Fruit fly (Drosophila melanogaster) whole organism, embryonic: ENCODE results near the gene CG42299.

ENCODE experiments used
- Ada2b ChIP-seq: fragments of 200-800 bp; sonication (Bioruptor generic); IDR thresholded peaks from 2 replicates; pipeline ENCODE4 v1.3.6; 2022; ENCODE audit warnings: missing biosample characterization, missing genetic modification characterization
- Atf3 ChIP-seq: fragments of 200-800 bp; sonication (Bioruptor generic); optimal IDR thresholded peaks from 3 replicates; lab custom pipeline; 2016; ENCODE audit warnings: missing biosample characterization, missing genetic modification characterization
- BtbVII ChIP-seq: fragments of 200-800 bp; sonication (Bioruptor generic); optimal IDR thresholded peaks from 3 replicates; lab custom pipeline; 2017; ENCODE audit warnings: missing biosample characterization, mild to moderate bottlenecking, missing genetic modification characterization
- CG11456 ChIP-seq: fragments of 200-800 bp; sonication (Bioruptor generic); IDR thresholded peaks from 3 replicates; pipeline ENCODE4 v1.3.6; 2022; ENCODE audit warnings: missing biosample characterization, missing genetic modification characterization
- CG11695 ChIP-seq: fragments of 200-800 bp; sonication (Bioruptor generic); IDR thresholded peaks from 3 replicates; pipeline ENCODE4 v1.3.6; 2022; ENCODE audit warnings: missing biosample characterization, missing genetic modification characterization
- CG12071 ChIP-seq: fragments of 200-800 bp; sonication (Bioruptor generic); optimal IDR thresholded peaks from 3 replicates; lab custom pipeline; 2018; ENCODE audit warnings: missing biosample characterization, mild to moderate bottlenecking, missing genetic modification characterization
- CG12236 ChIP-seq: fragments of 200-800 bp; sonication (Bioruptor generic); optimal IDR thresholded peaks from 2 replicates; lab custom pipeline; 2016; ENCODE audit warnings: missing biosample characterization, missing genetic modification characterization
- CG12744 ChIP-seq: fragments of 200-800 bp; sonication (Bioruptor generic); optimal IDR thresholded peaks from 2 replicates; lab custom pipeline; 2016; ENCODE audit warnings: missing biosample characterization, missing genetic modification characterization
- CG14965 ChIP-seq: fragments of 200-800 bp; sonication (Bioruptor generic); optimal IDR thresholded peaks from 2 replicates; lab custom pipeline; 2016; ENCODE audit warnings: missing biosample characterization, missing genetic modification characterization, borderline replicate concordance
- CG1647 ChIP-seq: fragments of 200-800 bp; sonication (Bioruptor generic); optimal IDR thresholded peaks from 3 replicates; lab custom pipeline; 2016; ENCODE audit warnings: missing biosample characterization, missing genetic modification characterization
- CG17385 ChIP-seq: fragments of 200-800 bp; sonication (Bioruptor generic); optimal IDR thresholded peaks from 3 replicates; lab custom pipeline; 2018; ENCODE audit warnings: missing biosample characterization, mild to moderate bottlenecking, missing genetic modification characterization
- CG18011 ChIP-seq: fragments of 200-800 bp; sonication (Bioruptor generic); optimal IDR thresholded peaks from 2 replicates; lab custom pipeline; 2017; ENCODE audit warnings: missing biosample characterization, missing genetic modification characterization, mild to moderate bottlenecking, moderate library complexity, missing genotype
- CG30431 ChIP-seq: fragments of 200-800 bp; sonication (Bioruptor generic); optimal IDR thresholded peaks from 2 replicates; lab custom pipeline; 2017; ENCODE audit warnings: missing biosample characterization, missing genetic modification characterization
- CG33557 ChIP-seq: fragments of 200-800 bp; sonication (Bioruptor generic); optimal IDR thresholded peaks from 2 replicates; lab custom pipeline; 2019; ENCODE audit warnings: missing biosample characterization, mild to moderate bottlenecking, missing genetic modification characterization, moderate library complexity
- CG3407 ChIP-seq: fragments of 200-800 bp; sonication (Bioruptor generic); optimal IDR thresholded peaks from 2 replicates; lab custom pipeline; 2018; ENCODE audit warnings: missing biosample characterization, mild to moderate bottlenecking, missing genetic modification characterization
- CG3726 ChIP-seq: fragments of 200-800 bp; sonication (Bioruptor generic); IDR thresholded peaks from 3 replicates; pipeline ENCODE4, ENCODE4 v1.3.6; 2022; ENCODE audit warnings: missing biosample characterization, missing genetic modification characterization
- CG4707 ChIP-seq: fragments of 200-800 bp; sonication (Bioruptor generic); optimal IDR thresholded peaks from 2 replicates; lab custom pipeline; 2018; ENCODE audit warnings: missing biosample characterization, mild to moderate bottlenecking, missing genetic modification characterization, moderate library complexity
- CG4730 ChIP-seq: fragments of 200-800 bp; sonication (Bioruptor generic); IDR thresholded peaks from 2 replicates; pipeline ENCODE4 v1.3.6; 2022; ENCODE audit warnings: missing biosample characterization, missing genetic modification characterization
- CG6689 ChIP-seq: fragments of 200-800 bp; sonication (Bioruptor generic); IDR thresholded peaks from 2 replicates; pipeline ENCODE4 v1.3.6; 2022; ENCODE audit warnings: missing biosample characterization, missing genetic modification characterization
- CG6813 ChIP-seq: fragments of 200-800 bp; sonication (Bioruptor generic); optimal IDR thresholded peaks from 2 replicates; lab custom pipeline; 2017; ENCODE audit warnings: missing biosample characterization, missing genetic modification characterization, mild to moderate bottlenecking, moderate library complexity, missing genetic modification reagents
- CG7987 ChIP-seq: fragments of 200-800 bp; sonication (Bioruptor generic); optimal IDR thresholded peaks from 2 replicates; lab custom pipeline; 2018; ENCODE audit warnings: missing biosample characterization, mild to moderate bottlenecking, missing genetic modification characterization, moderate library complexity
- CG8089 ChIP-seq: fragments of 200-800 bp; sonication (Bioruptor generic); optimal IDR thresholded peaks from 3 replicates; lab custom pipeline; 2016; ENCODE audit warnings: missing biosample characterization, missing genetic modification characterization
- CG8388 ChIP-seq: fragments of 200-800 bp; sonication (Bioruptor generic); optimal IDR thresholded peaks from 2 replicates; lab custom pipeline; 2019; ENCODE audit warnings: missing biosample characterization, mild to moderate bottlenecking, missing genetic modification characterization, moderate library complexity
- CG9609 ChIP-seq: fragments of 200-800 bp; sonication (Bioruptor generic); optimal IDR thresholded peaks from 3 replicates; lab custom pipeline; 2016; ENCODE audit warnings: missing biosample characterization, missing genetic modification characterization
- D ChIP-seq, 2 experiments: fragments of 200-800 bp in 1 of 2; fragments of >200 bp in 1 of 2; sonication (Bioruptor generic) in 1 of 2; optimal IDR thresholded peaks; 2 replicates in 1 of 2; 3 replicates in 1 of 2; lab custom pipeline; 2017; ENCODE audit warnings: mild to moderate bottlenecking in 1 of 2, missing biosample characterization in 1 of 2, missing genetic modification characterization in 1 of 2, missing genetic modification reagents in 1 of 2
- D19A ChIP-seq: fragments of 200-800 bp; optimal IDR thresholded peaks from 3 replicates; lab custom pipeline; 2019; ENCODE audit warnings: missing biosample characterization, mild to moderate bottlenecking, missing genetic modification characterization, moderate library complexity
- ERR ChIP-seq: fragments of 200-800 bp; sonication (Bioruptor generic); optimal IDR thresholded peaks from 2 replicates; lab custom pipeline; 2016; ENCODE audit warnings: missing biosample characterization, missing genetic modification characterization
- Ets97D ChIP-seq: fragments of 200-800 bp; sonication (Bioruptor generic); optimal IDR thresholded peaks from 3 replicates; lab custom pipeline; 2016; ENCODE audit warnings: missing biosample characterization, missing genetic modification characterization
- Hr39 ChIP-seq: fragments of >200 bp; optimal IDR thresholded peaks from 2 replicates; lab custom pipeline; 2017
- Lhr ChIP-seq: fragments of 200-800 bp; sonication (Bioruptor generic); optimal IDR thresholded peaks from 3 replicates; lab custom pipeline; 2017; ENCODE audit warnings: mild to moderate bottlenecking, missing biosample characterization, missing genetic modification reagents, missing genetic modification characterization
- Med ChIP-seq: fragments of 200-800 bp; sonication (Bioruptor generic); peaks from one replicate; lab custom pipeline; 2016; ENCODE audit warnings: missing biosample characterization, missing genetic modification characterization, mild to moderate bottlenecking, inconsistent platforms, moderate library complexity
- Nf-YB ChIP-seq: fragments of 200-800 bp; sonication (Bioruptor generic); optimal IDR thresholded peaks from 3 replicates; lab custom pipeline; 2019; ENCODE audit warnings: missing biosample characterization, mild to moderate bottlenecking, missing genetic modification characterization, moderate library complexity
- NfI ChIP-seq: fragments of 200-800 bp; sonication (Bioruptor generic); optimal IDR thresholded peaks from 3 replicates; lab custom pipeline; 2018; ENCODE audit warnings: missing biosample characterization, mild to moderate bottlenecking, missing genetic modification characterization, moderate library complexity
- Rx ChIP-seq: fragments of 200-800 bp; sonication (Bioruptor generic); IDR thresholded peaks from 2 replicates; pipeline ENCODE4 v1.3.6; 2022; ENCODE audit warnings: missing biosample characterization, missing genetic modification characterization
- Sry-β ChIP-seq: fragments of 200-800 bp; sonication (Bioruptor generic); optimal IDR thresholded peaks from 2 replicates; lab custom pipeline; 2018; ENCODE audit warnings: missing biosample characterization, mild to moderate bottlenecking, missing genetic modification characterization, moderate library complexity
- Sry-δ ChIP-seq: fragments of 200-800 bp; sonication (Bioruptor generic); optimal IDR thresholded peaks from 2 replicates; lab custom pipeline; 2016; ENCODE audit warnings: missing biosample characterization, missing genetic modification characterization
- TFAM ChIP-seq: fragments of 200-800 bp; sonication (Bioruptor generic); optimal IDR thresholded peaks from 2 replicates; lab custom pipeline; 2017; ENCODE audit warnings: missing biosample characterization, missing genetic modification characterization, inconsistent platforms
- Tbp ChIP-seq: fragments of >200 bp; optimal IDR thresholded peaks from 2 replicates; lab custom pipeline; 2018; ENCODE audit warnings: missing biosample characterization, missing genetic modification characterization
- corto ChIP-seq: fragments of 200-800 bp; sonication (Bioruptor generic); optimal IDR thresholded peaks from 2 replicates; lab custom pipeline; 2016; ENCODE audit warnings: missing biosample characterization, mild to moderate bottlenecking, missing genetic modification characterization, moderate library complexity
- ewg ChIP-seq: fragments of 200-800 bp; sonication (Bioruptor generic); optimal IDR thresholded peaks from 3 replicates; lab custom pipeline; 2017; ENCODE audit warnings: mild to moderate bottlenecking, missing biosample characterization, missing genetic modification reagents, missing genetic modification characterization
- fd64A ChIP-seq: fragments of 200-800 bp; sonication (Bioruptor generic); optimal IDR thresholded peaks from 3 replicates; lab custom pipeline; 2018; ENCODE audit warnings: missing biosample characterization, mild to moderate bottlenecking, missing genetic modification characterization
- fu2 ChIP-seq: fragments of 200-800 bp; sonication (Bioruptor generic); optimal IDR thresholded peaks from 2 replicates; lab custom pipeline; 2016; ENCODE audit warnings: missing biosample characterization, missing genetic modification characterization
- gce ChIP-seq: fragments of 200-800 bp; sonication (Bioruptor generic); IDR thresholded peaks from 3 replicates; pipeline ENCODE4 v1.3.6; 2022; ENCODE audit warnings: missing biosample characterization, missing genetic modification characterization
- mirr ChIP-seq: fragments of 200-800 bp; sonication (Bioruptor generic); optimal IDR thresholded peaks from 3 replicates; lab custom pipeline; 2018; ENCODE audit warnings: missing biosample characterization, mild to moderate bottlenecking, missing genetic modification characterization
- onecut ChIP-seq: fragments of 200-800 bp; sonication (Bioruptor generic); IDR thresholded peaks from 2 replicates; pipeline ENCODE4 v1.3.6; 2022; ENCODE audit warnings: missing biosample characterization, missing genetic modification characterization
- run ChIP-seq: fragments of 200-800 bp; sonication (Bioruptor generic); optimal IDR thresholded peaks from 3 replicates; lab custom pipeline; 2018; ENCODE audit warnings: missing biosample characterization, mild to moderate bottlenecking, missing genetic modification characterization
- sc ChIP-seq, 3 experiments: fragments of >200 bp in 2 of 3; fragments of 200-800 bp in 1 of 3; sonication (Bioruptor generic) in 1 of 3; optimal IDR thresholded peaks; 2 replicates in 2 of 3; 3 replicates in 1 of 3; lab custom pipeline; 2017; ENCODE audit warnings: mild to moderate bottlenecking in 1 of 3, missing biosample characterization in 1 of 3, missing genetic modification characterization in 1 of 3, missing genetic modification reagents in 1 of 3
- scrt ChIP-seq: fragments of 200-800 bp; sonication (Bioruptor generic); optimal IDR thresholded peaks from 2 replicates; lab custom pipeline; 2018; ENCODE audit warnings: missing biosample characterization, mild to moderate bottlenecking, missing genetic modification characterization, moderate library complexity
- sens-2 ChIP-seq: fragments of 200-800 bp; sonication (Bioruptor generic); IDR thresholded peaks from 2 replicates; pipeline ENCODE4 v1.3.6; 2022; ENCODE audit warnings: missing biosample characterization, missing genetic modification characterization
- tna ChIP-seq: fragments of 200-800 bp; sonication (Bioruptor generic); IDR thresholded peaks from 2 replicates; pipeline ENCODE4 v1.3.6; 2022; ENCODE audit warnings: missing biosample characterization, missing genetic modification characterization; ENCODE audit not compliant: partially characterized antibody
- trem ChIP-seq: fragments of 200-800 bp; optimal IDR thresholded peaks from 3 replicates; lab custom pipeline; 2019; ENCODE audit warnings: missing biosample characterization, mild to moderate bottlenecking, missing genetic modification characterization, moderate library complexity

The CG42299 gene

DNA sequence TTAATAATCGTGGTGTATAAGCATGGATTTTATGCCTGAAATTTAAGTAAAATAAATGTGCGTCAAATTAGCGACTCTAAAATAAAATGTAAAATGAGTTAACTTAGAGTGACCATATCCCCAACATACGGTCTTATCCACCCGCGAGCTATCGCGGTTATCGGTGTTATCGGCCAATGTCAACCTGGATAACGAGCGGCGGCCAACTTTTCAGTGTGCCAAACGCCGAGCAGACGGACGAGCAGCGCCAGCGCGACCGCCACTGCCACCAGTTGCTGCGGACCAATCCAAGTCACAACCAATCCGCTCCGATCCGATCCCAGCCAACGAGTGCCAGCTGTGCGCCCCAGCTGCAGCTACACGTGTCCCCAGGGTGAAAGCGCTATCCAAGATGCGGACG, 2.6 kb upstream of the CG42299 start, which contains the start of the genes cerv and CG7872 (continued):
- no peak for TF ChIP-seq onecut (GFP tag; lab: Robert Waterston, UW)
- TF ChIP-seq CG4730 (GFP tag; lab: Robert Waterston, UW): no peak
- TF ChIP-seq CG11456 (GFP tag; lab: Robert Waterston, UW): 0 out of 3 replicates have a peak, but pooled peaks have one; percentile 51
- no peak for TF ChIP-seq Rx (GFP tag; lab: Robert Waterston, UW)
- no peak for TF ChIP-seq Tbp (GFP tag; lab: Kevin White, UChicago)
- peak; percentile 30 for TF ChIP-seq scrt (GFP tag; lab: Kevin White, UChicago)
- no peak for TF ChIP-seq ERR (GFP tag; lab: Kevin White, UChicago)
- no peak for TF ChIP-seq CG18011
- no peak for TF ChIP-seq mirr (GFP tag; lab: Kevin White, UChicago)
- no peak for TF ChIP-seq Atf3 (GFP tag; lab: Kevin White, UChicago)
- no peak for TF ChIP-seq NfI (GFP tag; lab: Kevin White, UChicago)
- no peak for TF ChIP-seq CG1647 (GFP tag; lab: Kevin White, UChicago)
- TF ChIP-seq Sry-β (GFP tag; lab: Kevin White, UChicago): no peak
- TF ChIP-seq CG14965 (GFP tag; lab: Kevin White, UChicago): no peak
- no peak for TF ChIP-seq sens-2
- TF ChIP-seq ewg (GFP tag; lab: Kevin White, UChicago): peak; percentile 38
- TF ChIP-seq BtbVII (GFP tag; lab: Kevin White, UChicago): no peak
- no peak for TF ChIP-seq corto
- TF ChIP-seq D (optimal IDR thresholded peaks at IDR 0.05; lab: Kevin White, UChicago): no peak
- no peak for TF ChIP-seq D (GFP tag; optimal IDR thresholded peaks at IDR 0.05; lab: Kevin White, UChicago)
- TF ChIP-seq CG4707: no peak
- no peak for TF ChIP-seq Hr39 (lab: Kevin White, UChicago)
- TF ChIP-seq Ets97D (GFP tag; lab: Kevin White, UChicago): peak; percentile 41
- TF ChIP-seq Lhr: no peak
- peak; percentile 70; the same call in 1 of the 2 replicates for TF ChIP-seq tna (GFP tag; lab: Robert Waterston, UW)
- no peak for TF ChIP-seq CG7987 (GFP tag; lab: Kevin White, UChicago)
- TF ChIP-seq trem (tag; lab: Kevin White, UChicago): peak; percentile 35
- TF ChIP-seq CG8388: no peak
- no peak for TF ChIP-seq CG12071 (GFP tag; lab: Kevin White, UChicago)
- TF ChIP-seq Nf-YB (GFP tag; lab: Kevin White, UChicago): no peak
- no peak for TF ChIP-seq fd64A
- TF ChIP-seq run (tag; lab: Kevin White, UChicago): no peak
- no peak for TF ChIP-seq CG30431
- TF ChIP-seq CG8089 (GFP tag; lab: Kevin White, UChicago): no peak
- TF ChIP-seq Sry-δ (GFP tag; lab: Kevin White, UChicago): peak; percentile 71
- no peak for TF ChIP-seq CG11695 (GFP tag; lab: Robert Waterston, UW)
- TF ChIP-seq CG33557: no peak
- no peak for TF ChIP-seq CG3407
- TF ChIP-seq D19A: no peak
- no peak for TF ChIP-seq sc (optimal IDR thresholded peaks at IDR 0.05; lab: Kevin White, UChicago)
- no peak for TF ChIP-seq sc (GFP tag; optimal IDR thresholded peaks at IDR 0.05; lab: Kevin White, UChicago)
- no peak for TF ChIP-seq gce (GFP tag; lab: Robert Waterston, UW)
- TF ChIP-seq TFAM (GFP tag; lab: Kevin White, UChicago): no peak
- TF ChIP-seq CG3726: no peak
- TF ChIP-seq Ada2b (GFP tag; lab: Robert Waterston, UW): no peak
- TF ChIP-seq fu2 (GFP tag; lab: Kevin White, UChicago): no peak
- no peak for TF ChIP-seq CG6689 (GFP tag; lab: Robert Waterston, UW)
- TF ChIP-seq Med (GFP tag; lab: Kevin White, UChicago): peak; percentile 82
- TF ChIP-seq CG12744 (GFP tag; lab: Kevin White, UChicago): no peak
- no peak for TF ChIP-seq CG6813 (GFP tag; lab: Kevin White, UChicago)
- no peak for TF ChIP-seq CG9609
- TF ChIP-seq CG12236: no peak
- no peak for TF ChIP-seq CG17385 (GFP tag; lab: Kevin White, UChicago)
